Worm (Caenorhabditis elegans) whole organism, early embryonic: ENCODE results near the gene F41F3.9.

Experiments
- B0310.2 ChIP-seq: sonication (generic microtip); optimal IDR thresholded peaks from 2 replicates; lab custom pipeline; 2016; ENCODE audit warnings: mild to moderate bottlenecking, missing genetic modification characterization, missing compliant biosample characterization
- F13C5.2 ChIP-seq: sonication (generic microtip); optimal IDR thresholded peaks from 2 replicates; lab custom pipeline; 2017; ENCODE audit warnings: mild to moderate bottlenecking, missing genetic modification characterization, inconsistent platforms, missing compliant biosample characterization
- aly-1 ChIP-seq: sonication (generic microtip); optimal IDR thresholded peaks from 2 replicates; lab custom pipeline; 2016; ENCODE audit warnings: missing genetic modification characterization, missing compliant biosample characterization
- ama-1 ChIP-seq: fragments of 150-350 bp; optimal IDR thresholded peaks from 2 replicates; lab custom pipeline; 2014
- ceh-13 ChIP-seq: fragments of 200-800 bp; sonication (Bioruptor generic); optimal IDR thresholded peaks from 2 replicates; lab custom pipeline; 2018; ENCODE audit warnings: mild to moderate bottlenecking, missing genetic modification characterization, missing compliant biosample characterization
- ceh-36 ChIP-seq: sonication (generic microtip); optimal IDR thresholded peaks from 2 replicates; lab custom pipeline; 2016; ENCODE audit warnings: missing genetic modification characterization, inconsistent platforms, missing compliant biosample characterization
- ets-7 ChIP-seq: sonication (generic microtip); optimal IDR thresholded peaks from 2 replicates; lab custom pipeline; 2016; ENCODE audit warnings: missing genotype, missing genetic modification characterization, missing compliant biosample characterization
- flt-1 ChIP-seq: fragments of 200-800 bp; sonication (Bioruptor generic); IDR thresholded peaks from 2 replicates; pipeline ENCODE4 v1.3.6; 2022; ENCODE audit warnings: missing genetic modification characterization, missing compliant biosample characterization
- hmbx-1 ChIP-seq: sonication (generic microtip); optimal IDR thresholded peaks from 2 replicates; lab custom pipeline; 2016; ENCODE audit warnings: mild to moderate bottlenecking, missing genetic modification characterization, missing compliant biosample characterization
- hmg-4 ChIP-seq: fragments of 200-800 bp; sonication (Bioruptor generic); optimal IDR thresholded peaks from 2 replicates; lab custom pipeline; 2018; ENCODE audit warnings: mild to moderate bottlenecking, missing genetic modification characterization, missing compliant biosample characterization
- hnd-1 ChIP-seq: sonication (generic microtip); optimal IDR thresholded peaks from 2 replicates; lab custom pipeline; 2016; ENCODE audit warnings: missing genetic modification characterization, missing compliant biosample characterization
- pes-1 ChIP-seq: fragments of 200-800 bp; sonication (Bioruptor generic); IDR thresholded peaks from 2 replicates; pipeline ENCODE4 v1.3.6; 2022; ENCODE audit warnings: missing genetic modification reagents, missing genetic modification characterization, missing compliant biosample characterization
- scrt-1 ChIP-seq: fragments of 200-800 bp; sonication (Bioruptor generic); IDR thresholded peaks from 2 replicates; pipeline ENCODE4 v1.3.6; 2022; ENCODE audit warnings: missing genetic modification characterization, missing compliant biosample characterization
- sea-1 ChIP-seq: fragments of 200-800 bp; sonication (Bioruptor generic); conservative IDR thresholded peaks from 2 replicates; pipeline ENCODE4 v1.3.6; 2022; ENCODE audit warnings: missing genetic modification characterization, missing compliant biosample characterization
- tbx-11 ChIP-seq: fragments of 200-800 bp; sonication (Bioruptor generic); IDR thresholded peaks from 2 replicates; pipeline ENCODE4 v1.3.6; 2022; ENCODE audit warnings: missing genetic modification characterization, missing compliant biosample characterization
- tbx-37 ChIP-seq: fragments of 200-800 bp; sonication (Bioruptor generic); conservative IDR thresholded peaks from 2 replicates; pipeline ENCODE4 v1.3.6; 2022; ENCODE audit warnings: missing genetic modification reagents, missing genetic modification characterization, missing compliant biosample characterization
- tra-4 ChIP-seq: sonication (generic microtip); optimal IDR thresholded peaks from 2 replicates; lab custom pipeline; 2017; ENCODE audit warnings: missing genetic modification characterization, missing compliant biosample characterization

The F41F3.9 gene

DNA sequence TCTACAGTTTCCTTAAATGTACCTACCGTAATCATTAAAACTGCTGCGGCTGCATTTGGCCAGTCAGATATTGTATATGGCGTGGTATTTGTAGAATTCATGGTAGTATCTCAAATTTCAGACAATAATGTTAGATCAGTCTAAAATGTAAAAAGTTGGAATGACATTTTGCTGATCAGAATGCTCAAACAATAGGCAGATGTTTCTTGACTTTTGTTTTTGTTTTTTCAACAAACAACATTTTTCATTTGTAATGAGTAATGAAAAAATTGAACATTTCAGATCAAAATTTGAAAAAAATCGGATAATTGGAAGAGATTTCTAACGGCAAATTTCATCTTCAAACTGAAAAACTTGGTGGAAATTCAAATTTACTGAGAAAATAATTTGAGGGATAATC lies 13.4 kb downstream of the F41F3.9 start, which contains the start of gene srx-77:
Gene srx-77, minus strand, starts transcription at position 101 of the 400 bp plus-strand sequence.
- TF ChIP-seq hmg-4 (no peak), ceh-13 (GFP tag; lab: Kevin White, UChicago) (no peak), B0310.2 (tag; lab: Kevin White, UChicago) (no peak), ama-1 (lab: Kevin White, UChicago) (no peak), tbx-11 (GFP tag; lab: Robert Waterston, UW) (no peak), aly-1 (tag; lab: Kevin White, UChicago) (no peak), flt-1 (GFP tag; lab: Robert Waterston, UW) (no peak)

ce11 chrV:4672487-4672886 lies 17.2 kb downstream of the F41F3.9 start, which contains the start of gene K03B4.9:
TSS of gene K03B4.9 (minus strand) at chrV:4672587.
- no peak for TF ChIP-seq ama-1 (lab: Kevin White, UChicago)
- no peak for TF ChIP-seq hnd-1 (tag; lab: Kevin White, UChicago)
- TF ChIP-seq scrt-1 (GFP tag; lab: Robert Waterston, UW), result no peak
- TF ChIP-seq pes-1 (GFP tag; lab: Robert Waterston, UW), result no peak

- TF ChIP-seq B0310.2 (tag; lab: Kevin White, UChicago) (no peak), flt-1 (GFP tag; lab: Robert Waterston, UW) (no peak), pes-1 (GFP tag; lab: Robert Waterston, UW) (no peak), tra-4 (no peak), hmg-4 (no peak), F13C5.2 (tag; lab: Kevin White, UChicago) (no peak), tbx-11 (GFP tag; lab: Robert Waterston, UW) (no peak)
These were observed 19.2 kb downstream of the F41F3.9 start, which contains the start of gene K03B4.8 for ce11 chrV:4674506-4674905. TSS of gene K03B4.8 (minus strand) at chrV:4674606.

- TF ChIP-seq hnd-1 (tag; lab: Kevin White, UChicago) (no peak), hmbx-1 (tag; lab: Kevin White, UChicago) (no peak), flt-1 (GFP tag; lab: Robert Waterston, UW) (no peak), B0310.2 (tag; lab: Kevin White, UChicago) (no peak), scrt-1 (GFP tag; lab: Robert Waterston, UW) (no peak), tbx-11 (GFP tag; lab: Robert Waterston, UW) (no peak), hmg-4 (no peak), ets-7 (no peak), aly-1 (tag; lab: Kevin White, UChicago) (no peak), pes-1 (GFP tag; lab: Robert Waterston, UW) (no peak), ceh-36 (tag; lab: Kevin White, UChicago) (no peak)
These were observed 20.8 kb downstream of the F41F3.9 start, which contains the start of gene K03B4.6 for ce11 chrV:4676092-4676491. TSS of gene K03B4.6 (minus strand) at chrV:4676192.

DNA sequence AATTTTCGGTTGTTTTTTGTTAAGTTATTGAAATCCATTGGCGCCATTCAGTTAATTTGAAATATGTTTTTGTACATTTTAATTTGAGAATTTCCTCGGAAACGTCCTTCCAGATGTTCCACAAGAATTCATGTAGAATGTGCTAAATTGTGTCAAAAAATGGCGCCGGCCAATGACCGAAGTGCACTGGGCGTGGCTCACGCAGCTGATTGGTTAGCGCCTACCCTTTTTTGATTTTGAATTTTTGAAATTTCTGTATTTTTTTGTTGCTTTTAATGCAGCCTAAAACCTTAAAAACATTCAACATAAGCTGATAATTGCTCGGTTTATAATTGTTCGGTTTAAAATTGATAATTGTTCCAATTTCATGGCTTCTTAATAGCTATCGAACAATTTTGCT lies 21.5 kb downstream of the F41F3.9 start:
- no peak for TF ChIP-seq sea-1 (GFP tag; lab: Robert Waterston, UW)
- no peak for TF ChIP-seq tbx-11 (GFP tag; lab: Robert Waterston, UW)
- no peak for TF ChIP-seq tra-4
- TF ChIP-seq F13C5.2 (tag; lab: Kevin White, UChicago), result no peak
- TF ChIP-seq hmbx-1 (tag; lab: Kevin White, UChicago), result no peak
- TF ChIP-seq ets-7, result no peak
- TF ChIP-seq ceh-13 (GFP tag; lab: Kevin White, UChicago), result no peak
- TF ChIP-seq ceh-36 (tag; lab: Kevin White, UChicago), result no peak
- TF ChIP-seq pes-1 (GFP tag; lab: Robert Waterston, UW), result no peak
- no peak for TF ChIP-seq scrt-1 (GFP tag; lab: Robert Waterston, UW)
- no peak for TF ChIP-seq tbx-37 (GFP tag; lab: Robert Waterston, UW)
- no peak for TF ChIP-seq ama-1 (lab: Kevin White, UChicago)
- no peak for TF ChIP-seq B0310.2 (tag; lab: Kevin White, UChicago)
- TF ChIP-seq hmg-4, result no peak
- TF ChIP-seq hnd-1 (tag; lab: Kevin White, UChicago), result no peak
- no peak for TF ChIP-seq flt-1 (GFP tag; lab: Robert Waterston, UW)
- no peak for TF ChIP-seq aly-1 (tag; lab: Kevin White, UChicago)

ce11 chrV:4681670-4682069 lies 26.4 kb downstream of the F41F3.9 start, which contains the start of gene K03B4.4:
TSS of gene K03B4.4 (plus strand) at chrV:4681970.
- TF ChIP-seq tbx-37 (GFP tag; lab: Robert Waterston, UW) (no peak), scrt-1 (GFP tag; lab: Robert Waterston, UW) (no peak), flt-1 (GFP tag; lab: Robert Waterston, UW) (no peak), pes-1 (GFP tag; lab: Robert Waterston, UW) (no peak), ets-7 (no peak), tbx-11 (GFP tag; lab: Robert Waterston, UW) (no peak), B0310.2 (tag; lab: Kevin White, UChicago) (no peak)

- peak; percentile 73 for TF ChIP-seq ceh-36 (tag; lab: Kevin White, UChicago)
- TF ChIP-seq ceh-13 (GFP tag; lab: Kevin White, UChicago), result no peak
- no peak for TF ChIP-seq aly-1 (tag; lab: Kevin White, UChicago)
These were observed 28.9 kb downstream of the F41F3.9 start for ce11 chrV:4684137-4684536.

ce11 chrV:4686680-4687470 lies 31.6 kb downstream of the F41F3.9 start, which contains the start of gene taf-10:
TSS of gene taf-10 (plus strand) at chrV:4687103.
- TF ChIP-seq F13C5.2 (tag; lab: Kevin White, UChicago), result peak; percentile 54
- TF ChIP-seq ets-7, result no peak
- no peak for TF ChIP-seq hmbx-1 (tag; lab: Kevin White, UChicago)
- no peak for TF ChIP-seq tbx-11 (GFP tag; lab: Robert Waterston, UW)
- no peak for TF ChIP-seq ceh-13 (GFP tag; lab: Kevin White, UChicago)
- no peak for TF ChIP-seq aly-1 (tag; lab: Kevin White, UChicago)
- TF ChIP-seq hmg-4, result no peak
